Worm (Caenorhabditis elegans): ENCODE results near the gene F25A2.1.
"Not testable (repeated sequence)": the region's sequence is repeated elsewhere in the genome, so short reads cannot be mapped to it uniquely, and the experiment has no call there.

F25A2.1 gene

DNA sequence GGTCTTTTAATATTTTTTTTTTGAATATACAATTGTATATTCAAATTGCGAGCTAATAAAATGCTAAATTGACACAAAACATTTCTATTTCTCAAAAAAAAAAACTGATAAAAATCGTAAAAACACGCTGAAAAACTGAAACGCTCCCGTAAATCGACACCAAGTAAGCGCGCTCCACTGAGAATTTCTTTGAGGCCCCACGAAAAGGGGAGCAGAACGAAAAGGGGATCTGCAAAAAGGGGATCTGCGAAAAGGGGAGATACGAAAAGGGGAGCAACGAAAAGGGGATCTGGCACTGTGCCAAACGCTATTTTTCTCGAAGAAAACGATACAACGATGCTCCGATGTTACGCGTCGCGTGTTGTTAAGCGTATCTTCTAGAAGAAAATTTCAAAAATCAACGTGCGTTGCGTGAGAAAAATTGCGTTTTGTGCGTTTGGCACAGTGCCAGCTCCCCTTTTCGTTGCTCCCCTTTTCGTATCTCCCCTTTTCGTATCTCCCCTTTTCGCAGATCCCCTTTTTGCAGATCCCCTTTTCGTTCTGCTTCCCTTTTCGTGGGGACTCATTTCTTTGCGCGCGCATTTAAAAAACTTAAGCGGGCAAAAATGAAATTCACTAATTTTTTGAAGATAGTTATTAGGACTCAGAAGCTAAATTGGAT is 17.8 kb downstream of the F25A2.1 start:
- TF ChIP-seq sma-3 (GFP tag; optimal IDR thresholded peaks at IDR 0.05): peak; percentile 55
- TF ChIP-seq gmeb-1 (tag; optimal IDR thresholded peaks at IDR 0.05): peak; percentile 65
- peak; percentile 49 for TF ChIP-seq lin-13 (GFP tag; optimal IDR thresholded peaks at IDR 0.05)
- peak; percentile 42 for TF ChIP-seq C34F6.9 (tag; optimal IDR thresholded peaks at IDR 0.05)
- peak in 1 of 2 experiments; percentile 47 for TF ChIP-seq lsy-2 (tag; optimal IDR thresholded peaks at IDR 0.05)
- TF ChIP-seq sma-9 (GFP tag; optimal IDR thresholded peaks at IDR 0.05): peak; percentile 8
- TF ChIP-seq sma-9 (tag; optimal IDR thresholded peaks at IDR 0.05): not testable (repeated sequence)
- peak; percentile 49 for TF ChIP-seq F13H6.1 (tag; optimal IDR thresholded peaks at IDR 0.05)
- peak; percentile 22 for TF ChIP-seq crh-2 (tag; optimal IDR thresholded peaks at IDR 0.05)
- TF ChIP-seq unc-55 (GFP tag; optimal IDR thresholded peaks at IDR 0.05): peak; percentile 66
- peak; percentile 38 for TF ChIP-seq nhr-129 (tag; optimal IDR thresholded peaks at IDR 0.05)

DNA sequence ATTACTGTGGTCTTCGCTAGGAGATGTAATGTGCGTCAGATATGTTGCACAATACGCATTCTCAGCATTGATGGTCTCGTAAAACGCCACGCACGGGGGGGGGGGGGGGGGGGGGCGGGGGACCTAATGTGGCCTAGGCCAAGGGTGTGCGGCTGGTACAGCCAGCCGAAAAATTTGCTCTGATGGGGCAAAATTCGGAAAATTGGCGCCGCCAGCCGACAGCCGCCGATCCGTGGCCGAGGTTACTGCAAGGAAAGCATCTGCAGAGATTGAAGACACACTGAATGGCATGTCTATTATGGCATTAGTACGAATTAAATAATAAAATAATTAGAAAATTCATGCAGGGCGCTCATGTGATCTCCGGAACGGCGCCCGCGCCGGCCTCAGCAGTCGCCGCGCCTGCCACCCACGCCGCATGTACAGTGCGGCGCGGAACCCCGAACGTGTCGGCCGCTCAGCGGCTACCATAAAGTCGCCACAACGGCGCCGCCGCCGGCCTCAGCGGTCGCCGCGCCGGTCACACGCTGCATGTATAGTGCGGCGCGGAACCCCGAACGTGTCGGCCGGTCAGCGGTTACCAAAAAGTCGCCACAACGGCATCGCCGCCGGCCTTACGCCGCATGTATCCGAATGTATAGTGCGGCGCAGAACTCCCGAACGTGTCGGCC is 20.0 kb downstream of the F25A2.1 start, which contains the start of gene Y50D4A.6:
TSS of gene Y50D4A.6 (minus strand) at position 51 of the 671 bp plus-strand sequence.
- no peak for TF ChIP-seq aly-2 (tag; optimal IDR thresholded peaks at IDR 0.05)
- no peak for TF ChIP-seq sem-4 (tag; optimal IDR thresholded peaks at IDR 0.05)
- no peak for TF ChIP-seq F13H6.1 (tag; optimal IDR thresholded peaks at IDR 0.05)
- no peak for TF ChIP-seq nhr-10 (tag; optimal IDR thresholded peaks at IDR 0.05)

DNA sequence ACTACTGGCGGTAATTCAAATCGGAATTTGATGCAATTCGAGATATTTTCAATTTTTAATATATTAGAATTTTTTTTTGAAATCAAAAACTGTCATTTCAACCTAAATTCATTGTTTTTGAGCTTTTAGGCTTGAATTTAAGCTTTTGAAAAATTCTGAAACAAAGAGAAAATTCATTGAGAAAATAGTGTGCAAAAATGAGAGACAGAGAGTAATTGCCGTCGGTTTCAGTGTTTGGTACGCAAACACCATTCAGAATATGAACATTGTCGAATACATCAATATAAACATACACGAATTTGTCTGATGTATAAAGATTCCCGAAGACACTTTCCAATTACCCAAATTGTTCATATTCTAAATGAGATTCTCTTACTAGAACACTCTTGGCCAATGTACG is 22.3 kb downstream of the F25A2.1 start:
- TF ChIP-seq nhr-21 (tag; optimal IDR thresholded peaks at IDR 0.05) (no peak), unc-55 (GFP tag; optimal IDR thresholded peaks at IDR 0.05) (peak; percentile 52)

DNA sequence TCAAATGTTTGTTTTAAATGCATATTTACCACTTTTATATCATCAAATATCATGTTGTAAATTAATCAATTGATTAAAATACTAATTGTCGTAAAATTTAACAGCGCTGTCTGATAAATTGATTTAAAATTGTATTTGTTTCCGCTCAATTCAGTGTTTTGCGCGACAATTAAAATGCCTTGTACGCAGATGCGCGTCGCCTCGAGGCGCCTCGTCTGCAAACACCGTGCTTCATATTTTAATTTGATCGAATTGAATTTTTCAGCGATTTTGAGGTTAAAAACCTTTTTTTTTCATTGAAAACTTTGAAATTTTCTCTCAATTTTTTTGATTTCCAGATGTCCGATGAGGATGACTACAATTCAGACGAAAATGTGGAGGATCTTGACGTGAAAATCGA is 27.6 kb downstream of the F25A2.1 start, which contains the start of gene Y50D4A.5:
TSS of gene Y50D4A.5 (plus strand) at position 337 of the 400 bp plus-strand sequence.
- TF ChIP-seq nhr-6 (tag; optimal IDR thresholded peaks at IDR 0.05) (no peak), sma-3 (GFP tag; optimal IDR thresholded peaks at IDR 0.05) (peak; percentile 26), snpc-4 (tag; optimal IDR thresholded peaks at IDR 0.05) (no peak), lsy-2 (tag; optimal IDR thresholded peaks at IDR 0.05) (peak in 1 of 2 experiments; percentile 26), nhr-12 (tag; optimal IDR thresholded peaks at IDR 0.05) (no peak), unc-55 (GFP tag; optimal IDR thresholded peaks at IDR 0.05) (peak; percentile 2), C34F6.9 (tag; optimal IDR thresholded peaks at IDR 0.05) (peak; percentile 38), mdl-1 (tag; optimal IDR thresholded peaks at IDR 0.05) (no peak), fos-1 (tag; optimal IDR thresholded peaks at IDR 0.05) (no peak), unc-39 (tag; optimal IDR thresholded peaks at IDR 0.05) (no peak), blmp-1 (tag; optimal IDR thresholded peaks at IDR 0.05; ENCODE audit: insufficient read depth) (no peak), sma-9 (GFP tag; optimal IDR thresholded peaks at IDR 0.05) (no peak), sma-9 (tag; optimal IDR thresholded peaks at IDR 0.05) (no peak), gmeb-1 (tag; optimal IDR thresholded peaks at IDR 0.05) (peak; percentile 54), nhr-23 (tag; optimal IDR thresholded peaks at IDR 0.05) (no peak)

DNA sequence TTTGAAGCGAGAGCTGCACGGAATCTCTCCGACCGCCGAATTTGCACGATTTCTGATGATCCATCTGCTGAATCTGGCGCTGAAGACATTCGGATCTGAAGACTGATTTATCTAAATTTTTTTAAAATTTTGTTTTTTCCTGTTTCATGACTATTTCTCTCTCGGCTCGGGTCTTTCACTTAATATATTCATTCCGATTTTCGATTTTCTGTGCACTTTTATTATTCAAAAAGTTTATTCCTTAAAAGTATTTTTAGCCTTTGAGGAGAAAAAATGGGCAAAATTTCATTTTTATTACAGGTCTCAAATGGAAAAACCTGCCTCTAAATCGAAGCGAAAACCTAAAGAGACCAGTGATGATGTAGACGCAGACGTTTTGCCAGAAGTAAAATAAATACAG is 28.2 kb downstream of the F25A2.1 start, which contains the start of gene Y50D4A.1:
TSS of gene Y50D4A.1 (plus strand) at position 301 of the 400 bp plus-strand sequence.
- TF ChIP-seq dmd-4 (tag; optimal IDR thresholded peaks at IDR 0.05) (no peak), nhr-6 (tag; optimal IDR thresholded peaks at IDR 0.05) (no peak), nhr-23 (tag; optimal IDR thresholded peaks at IDR 0.05) (no peak), nhr-77 (tag; optimal IDR thresholded peaks at IDR 0.05) (no peak), nhr-12 (tag; optimal IDR thresholded peaks at IDR 0.05) (no peak), unc-62 (GFP tag; optimal IDR thresholded peaks at IDR 0.05) (no peak), nhr-11 (tag; optimal IDR thresholded peaks at IDR 0.05) (no peak), sma-3 (GFP tag; optimal IDR thresholded peaks at IDR 0.05) (no peak), ceh-82 (tag; optimal IDR thresholded peaks at IDR 0.05) (no peak), egl-27 (tag; optimal IDR thresholded peaks at IDR 0.05) (no peak), nhr-10 (tag; optimal IDR thresholded peaks at IDR 0.05) (no peak), lsy-2 (tag; optimal IDR thresholded peaks at IDR 0.05) (no peak), unc-39 (tag; optimal IDR thresholded peaks at IDR 0.05) (no peak), crh-2 (tag; optimal IDR thresholded peaks at IDR 0.05) (no peak), zag-1 (tag; optimal IDR thresholded peaks at IDR 0.05) (no peak), ztf-4 (tag; optimal IDR thresholded peaks at IDR 0.05) (no peak), lin-11 (tag; optimal IDR thresholded peaks at IDR 0.05) (no peak), mab-5 (tag; optimal IDR thresholded peaks at IDR 0.05) (no peak), skn-1 (tag; optimal IDR thresholded peaks at IDR 0.05) (no peak), ztf-1 (GFP tag; conservative IDR thresholded peaks at IDR 0.05) (no peak)

Measured in whole organism, L2 larva.